Worm (Caenorhabditis elegans) whole organism, L2 larva: Measurements from ENCODE around the gene mam-7.

Experiments used
- R02D3.7 ChIP-seq: fragments of 150-350 bp; optimal IDR thresholded peaks from 2 replicates; lab custom pipeline; 2014; ENCODE audit warnings: missing biosample characterization, missing genetic modification characterization
- Y55F3AM.14 ChIP-seq: fragments of 200-800 bp; sonication (Bioruptor generic); optimal IDR thresholded peaks from 2 replicates; lab custom pipeline; 2018; ENCODE audit warnings: mild to moderate bottlenecking, missing genetic modification characterization, missing compliant biosample characterization
- ZK546.5 ChIP-seq: sonication (generic microtip); optimal IDR thresholded peaks from 2 replicates; lab custom pipeline; 2017; ENCODE audit warnings: missing biosample characterization, missing genetic modification characterization
- alr-1 ChIP-seq: fragments of 150-350 bp; optimal IDR thresholded peaks from 2 replicates; lab custom pipeline; 2014; ENCODE audit warnings: missing biosample characterization, missing genetic modification characterization
- aly-2 ChIP-seq: fragments of 150-350 bp; optimal IDR thresholded peaks from 2 replicates; lab custom pipeline; 2014; ENCODE audit warnings: missing biosample characterization, missing genetic modification characterization
- blmp-1 ChIP-seq: sonication (generic microtip); optimal IDR thresholded peaks from 2 replicates; lab custom pipeline; 2017; ENCODE audit warnings: missing genetic modification characterization, mild to moderate bottlenecking, missing compliant biosample characterization, antibody characterized with exemption, moderate library complexity; ENCODE audit not compliant: insufficient read depth
- ceh-16 ChIP-seq: fragments of 150-350 bp; optimal IDR thresholded peaks from 2 replicates; lab custom pipeline; 2014; ENCODE audit warnings: missing biosample characterization, missing genetic modification characterization
- crh-2 ChIP-seq: sonication (generic microtip); optimal IDR thresholded peaks from 2 replicates; lab custom pipeline; 2017; ENCODE audit warnings: missing biosample characterization, missing genetic modification characterization
- elt-1 ChIP-seq: fragments of 150-350 bp; optimal IDR thresholded peaks from 2 replicates; lab custom pipeline; 2014; ENCODE audit warnings: missing biosample characterization, missing genetic modification characterization
- fos-1 ChIP-seq: fragments of 150-350 bp; optimal IDR thresholded peaks from 2 replicates; lab custom pipeline; 2014; ENCODE audit warnings: missing biosample characterization, missing genetic modification characterization
- gmeb-1 ChIP-seq: fragments of 150-350 bp; optimal IDR thresholded peaks from 2 replicates; lab custom pipeline; 2014; ENCODE audit warnings: missing biosample characterization, missing genetic modification characterization
- lin-11 ChIP-seq: fragments of 150-350 bp; sonication (generic microtip); optimal IDR thresholded peaks from 2 replicates; lab custom pipeline; 2014; ENCODE audit warnings: missing biosample characterization, missing genetic modification characterization, inconsistent platforms, mixed read lengths
- lin-13 ChIP-seq: fragments of 150-350 bp; optimal IDR thresholded peaks from 2 replicates; lab custom pipeline; 2014; ENCODE audit warnings: missing biosample characterization, missing genetic modification reagents, missing genetic modification characterization
- mbf-1 ChIP-seq: sonication (generic microtip); optimal IDR thresholded peaks from 2 replicates; lab custom pipeline; 2017; ENCODE audit warnings: missing biosample characterization, missing genetic modification characterization
- nhr-11 ChIP-seq: fragments of 150-350 bp; optimal IDR thresholded peaks from 2 replicates; lab custom pipeline; 2014; ENCODE audit warnings: missing biosample characterization, missing genetic modification characterization
- nhr-12 ChIP-seq: fragments of 150-350 bp; optimal IDR thresholded peaks from 2 replicates; lab custom pipeline; 2014; ENCODE audit warnings: missing biosample characterization, missing genetic modification characterization
- nhr-129 ChIP-seq: fragments of 150-350 bp; optimal IDR thresholded peaks from 2 replicates; lab custom pipeline; 2014; ENCODE audit warnings: missing biosample characterization, missing genetic modification characterization
- nhr-21 ChIP-seq: fragments of 150-350 bp; optimal IDR thresholded peaks from 2 replicates; lab custom pipeline; 2014; ENCODE audit warnings: missing biosample characterization, missing genetic modification characterization
- nhr-23 ChIP-seq: fragments of 150-350 bp; optimal IDR thresholded peaks from 2 replicates; lab custom pipeline; 2014; ENCODE audit warnings: missing biosample characterization, missing genetic modification reagents, missing genetic modification characterization
- nhr-25 ChIP-seq: fragments of 150-350 bp; sonication (generic microtip); optimal IDR thresholded peaks from 3 replicates; lab custom pipeline; 2014; ENCODE audit warnings: missing biosample characterization, missing genetic modification characterization
- nhr-6 ChIP-seq: fragments of 150-350 bp; optimal IDR thresholded peaks from 2 replicates; lab custom pipeline; 2014; ENCODE audit warnings: missing biosample characterization, missing genetic modification characterization
- peb-1 ChIP-seq: fragments of 150-350 bp; optimal IDR thresholded peaks from 2 replicates; lab custom pipeline; 2014; ENCODE audit warnings: missing biosample characterization, missing genetic modification characterization
- sem-4 ChIP-seq: fragments of 150-350 bp; optimal IDR thresholded peaks from 2 replicates; lab custom pipeline; 2014; ENCODE audit warnings: missing biosample characterization, missing genetic modification reagents, missing genetic modification characterization
- skn-1 ChIP-seq: sonication (generic microtip); optimal IDR thresholded peaks from 2 replicates; lab custom pipeline; 2017; ENCODE audit warnings: missing biosample characterization, missing genetic modification characterization
- sma-3 ChIP-seq: sonication (generic microtip); optimal IDR thresholded peaks from 2 replicates; lab custom pipeline; 2016; ENCODE audit warnings: missing genetic modification reagents, missing genetic modification characterization, missing compliant biosample characterization
- sma-9 ChIP-seq, 2 experiments: fragments of 150-350 bp in 1 of 2; sonication (generic microtip) in 1 of 2; optimal IDR thresholded peaks; 2 replicates each; lab custom pipeline; 2014 to 2016; ENCODE audit warnings: missing genetic modification characterization in 2 of 2, mild to moderate bottlenecking in 1 of 2, missing biosample characterization in 1 of 2, missing compliant biosample characterization in 1 of 2, missing genetic modification reagents in 1 of 2, moderate library complexity in 1 of 2
- snpc-4 ChIP-seq: fragments of 150-350 bp; optimal IDR thresholded peaks from 2 replicates; lab custom pipeline; 2014; ENCODE audit warnings: missing biosample characterization, missing genetic modification characterization
- unc-39 ChIP-seq: fragments of 150-350 bp; optimal IDR thresholded peaks from 2 replicates; lab custom pipeline; 2014; ENCODE audit warnings: missing biosample characterization, missing genetic modification characterization
- unc-55 ChIP-seq: fragments of 150-350 bp; sonication (generic microtip); optimal IDR thresholded peaks from 3 replicates; lab custom pipeline; 2014; ENCODE audit warnings: missing biosample characterization, missing genetic modification reagents, missing genetic modification characterization
- unc-62 ChIP-seq: fragments of 150-350 bp; optimal IDR thresholded peaks from 2 replicates; lab custom pipeline; 2014; ENCODE audit warnings: missing biosample characterization, missing genetic modification reagents, missing genetic modification characterization
- ztf-4 ChIP-seq: fragments of 150-350 bp; optimal IDR thresholded peaks from 2 replicates; lab custom pipeline; 2014; ENCODE audit warnings: missing biosample characterization, missing genetic modification characterization

mam-7 gene

ce11 chrIII:9907574-9907973 is 14.6 kb downstream of the mam-7 start:
- peak; percentile 31 for TF ChIP-seq nhr-25 (tag; lab: Kevin White, UChicago)
- TF ChIP-seq nhr-12: no peak
- TF ChIP-seq sma-9 (GFP tag; optimal IDR thresholded peaks at IDR 0.05; lab: Kevin White, UChicago): peak; percentile 8
- TF ChIP-seq sma-9 (tag; optimal IDR thresholded peaks at IDR 0.05; lab: Kevin White, UChicago): no peak
- TF ChIP-seq aly-2: no peak
- peak; percentile 31 for TF ChIP-seq sma-3 (GFP tag; lab: Kevin White, UChicago)
- peak; percentile 48 for TF ChIP-seq blmp-1 (tag; lab: Kevin White, UChicago)
- TF ChIP-seq elt-1: no peak
- no peak for TF ChIP-seq ztf-4 (tag; lab: Kevin White, UChicago)

ce11 chrIII:9908769-9909168 is 15.8 kb downstream of the mam-7 start:
- no peak for TF ChIP-seq ztf-4 (tag; lab: Kevin White, UChicago)
- no peak for TF ChIP-seq R02D3.7 (tag; lab: Kevin White, UChicago)
- peak; percentile 3 for TF ChIP-seq sma-3 (GFP tag; lab: Kevin White, UChicago)

- TF ChIP-seq fos-1 (tag; lab: Kevin White, UChicago): peak; percentile 55
- no peak for TF ChIP-seq R02D3.7 (tag; lab: Kevin White, UChicago)
These were observed 17.9 kb downstream of the mam-7 start, which contains the start of the genes cyld-1 and F40F12.9 for ce11 chrIII:9910608-9911479. Gene cyld-1 (minus strand): TSS chrIII:9910658. Gene F40F12.9 (plus strand): TSS chrIII:9911328.

- TF ChIP-seq gmeb-1 (tag; lab: Kevin White, UChicago) (peak; percentile 45), nhr-23 (tag; lab: Kevin White, UChicago) (no peak)
These were observed 19.5 kb downstream of the mam-7 start for ce11 chrIII:9912501-9912900.

ce11 chrIII:9912998-9913397 is 20.0 kb downstream of the mam-7 start:
- TF ChIP-seq elt-1 (no peak), snpc-4 (no peak), nhr-6 (tag; lab: Kevin White, UChicago) (no peak), aly-2 (no peak), ZK546.5 (tag; lab: Kevin White, UChicago) (no peak), nhr-21 (no peak), skn-1 (tag; lab: Kevin White, UChicago) (no peak), peb-1 (tag; lab: Kevin White, UChicago) (no peak), nhr-11 (tag; lab: Kevin White, UChicago) (no peak), lin-13 (GFP tag; lab: Kevin White, UChicago) (no peak), nhr-23 (tag; lab: Kevin White, UChicago) (no peak), R02D3.7 (tag; lab: Kevin White, UChicago) (no peak), Y55F3AM.14 (no peak)

- TF ChIP-seq sem-4 (tag; lab: Kevin White, UChicago) (no peak), unc-39 (tag; lab: Kevin White, UChicago) (no peak), sma-9 (GFP tag; optimal IDR thresholded peaks at IDR 0.05; lab: Kevin White, UChicago) (no peak), sma-9 (tag; optimal IDR thresholded peaks at IDR 0.05; lab: Kevin White, UChicago) (no peak), mbf-1 (tag; lab: Kevin White, UChicago) (no peak), lin-13 (GFP tag; lab: Kevin White, UChicago) (no peak), ztf-4 (tag; lab: Kevin White, UChicago) (no peak), lin-11 (tag; lab: Kevin White, UChicago) (no peak), nhr-11 (tag; lab: Kevin White, UChicago) (no peak), crh-2 (tag; lab: Kevin White, UChicago) (peak; percentile 1), ZK546.5 (tag; lab: Kevin White, UChicago) (no peak), fos-1 (tag; lab: Kevin White, UChicago) (peak; percentile 90), unc-55 (GFP tag; lab: Kevin White, UChicago) (no peak), nhr-25 (tag; lab: Kevin White, UChicago) (no peak), skn-1 (tag; lab: Kevin White, UChicago) (no peak), ceh-16 (tag; lab: Kevin White, UChicago) (no peak), nhr-129 (tag; lab: Kevin White, UChicago) (peak; percentile 5), alr-1 (tag; lab: Kevin White, UChicago) (no peak), blmp-1 (tag; lab: Kevin White, UChicago) (no peak), unc-62 (GFP tag; lab: Kevin White, UChicago) (no peak), nhr-23 (tag; lab: Kevin White, UChicago) (no peak)
These were observed 20.8 kb downstream of the mam-7 start, which contains the start of gene cbp-3 for ce11 chrIII:9913722-9914121. Gene cbp-3 (plus strand): TSS chrIII:9913993.
